Worm (Caenorhabditis elegans): Measurements from ENCODE around the gene atln-2.

Gene atln-2

DNA sequence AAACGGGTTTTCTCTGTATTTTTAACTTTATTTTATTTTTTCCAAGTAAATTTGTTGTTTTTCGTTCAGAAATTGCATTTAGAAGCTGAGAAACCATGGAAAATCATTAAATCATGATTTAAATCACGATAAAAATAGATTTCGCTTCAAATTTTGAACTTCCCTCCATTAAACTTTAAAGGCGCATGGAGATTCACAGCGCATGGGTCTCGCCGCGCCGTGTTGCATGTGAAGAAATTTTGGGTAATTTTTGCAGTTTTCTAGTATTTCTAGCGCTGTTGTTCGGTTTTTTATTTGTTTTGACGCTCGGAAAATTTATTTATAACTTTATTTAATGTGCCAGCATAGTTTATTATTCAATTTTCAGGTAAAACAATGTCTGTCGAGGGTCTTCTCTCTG, 55.6 kb downstream of the atln-2 start, which contains the start of gene eef-1B.2:
eef-1B.2 (plus strand) TSS at position 358 of the 400 bp plus-strand sequence.
- peak; percentile 51 for TF ChIP-seq attf-5 (GFP tag; optimal IDR thresholded peaks at IDR 0.05)
- TF ChIP-seq F23B12.7 (tag; optimal IDR thresholded peaks at IDR 0.05; ENCODE audit: insufficient read depth), result peak; percentile 62
- TF ChIP-seq pbrm-1 (GFP tag; IDR thresholded peaks at IDR 0.05), result 0 out of 2 replicates have a peak, but pooled peaks have one; percentile 24
- TF ChIP-seq D2030.7 (GFP tag; IDR thresholded peaks at IDR 0.05), result 0 out of 2 replicates have a peak, but pooled peaks have one; percentile 36
- no peak for TF ChIP-seq nhr-27 (tag; optimal IDR thresholded peaks at IDR 0.05)
- 0 out of 2 replicates have a peak, but pooled peaks have one; percentile 18 for TF ChIP-seq attf-3 (GFP tag; conservative IDR thresholded peaks at IDR 0.05)
- no peak for TF ChIP-seq gei-17 (GFP tag; optimal IDR thresholded peaks at IDR 0.05)
- no peak for TF ChIP-seq athp-1 (tag; optimal IDR thresholded peaks at IDR 0.05)
- peak; percentile 37 for TF ChIP-seq tbp1 (GFP tag; optimal IDR thresholded peaks at IDR 0.05)
- TF ChIP-seq nhr-80 (tag; optimal IDR thresholded peaks at IDR 0.05), result peak; percentile 9
- TF ChIP-seq F52B5.7 (tag; optimal IDR thresholded peaks at IDR 0.05), result no peak
- peak; percentile 9 for TF ChIP-seq lsl-1 (GFP tag; optimal IDR thresholded peaks at IDR 0.05)
- no peak for TF ChIP-seq F49E8.2 (tag; optimal IDR thresholded peaks at IDR 0.05; ENCODE audit: insufficient read depth)
- TF ChIP-seq B0336.3 (GFP tag; IDR thresholded peaks at IDR 0.05), result 0 out of 2 replicates have a peak, but pooled peaks have one; percentile 35
- no peak for TF ChIP-seq hsf-1 (GFP tag; IDR thresholded peaks at IDR 0.05)
- 0 out of 2 replicates have a peak, but pooled peaks have one; percentile 16 for TF ChIP-seq hmg-1.2 (GFP tag; IDR thresholded peaks at IDR 0.05)
- TF ChIP-seq madf-6 (GFP tag; IDR thresholded peaks at IDR 0.05), result peak; percentile 56; the same call in 1 of the 2 replicates
- TF ChIP-seq lin-40 (tag; optimal IDR thresholded peaks at IDR 0.05), result peak; percentile 12
- TF ChIP-seq nfyb-1 (GFP tag; IDR thresholded peaks at IDR 0.05), result no peak
- peak; percentile 12 for TF ChIP-seq snpc-1.1 (tag; optimal IDR thresholded peaks at IDR 0.05; ENCODE audit: insufficient read depth)
- TF ChIP-seq let-607 (tag; optimal IDR thresholded peaks at IDR 0.05), result peak; percentile 9 to 77
- TF ChIP-seq ekl-4 (GFP tag; IDR thresholded peaks at IDR 0.05), result no peak
- no peak for TF ChIP-seq chd-7 (tag; optimal IDR thresholded peaks at IDR 0.05)
- TF ChIP-seq nhr-179 (tag; optimal IDR thresholded peaks at IDR 0.05), result no peak
- no peak for TF ChIP-seq egrh-3 (GFP tag; IDR thresholded peaks at IDR 0.05)
- TF ChIP-seq tlf-1 (GFP tag; optimal IDR thresholded peaks at IDR 0.05), result no peak
- peak; percentile 86 for TF ChIP-seq ztf-18 (tag; optimal IDR thresholded peaks at IDR 0.05)
- TF ChIP-seq snpc-4 (GFP tag; optimal IDR thresholded peaks at IDR 0.05), result peak; percentile 68
- TF ChIP-seq snpc-4 (tag; optimal IDR thresholded peaks at IDR 0.05), result peak in 3 of 4 experiments; percentile 80 to 88 (median 87)
- no peak for TF ChIP-seq ztf-26 (tag; optimal IDR thresholded peaks at IDR 0.05)
- peak; percentile 82 for TF ChIP-seq F33H1.4 (GFP tag; IDR thresholded peaks at IDR 0.05)
- no peak for TF ChIP-seq T07F8.4 (tag; optimal IDR thresholded peaks at IDR 0.05)
- TF ChIP-seq efl-1 (GFP tag; optimal IDR thresholded peaks at IDR 0.05), result peak; percentile 80
- TF ChIP-seq hlh-26 (GFP tag; conservative IDR thresholded peaks at IDR 0.05), result no peak
- TF ChIP-seq F57C9.4 (tag; optimal IDR thresholded peaks at IDR 0.05), result no peak
- TF ChIP-seq ceh-27 (GFP tag; optimal IDR thresholded peaks at IDR 0.05), result peak; percentile 5
- TF ChIP-seq cebp-1 (GFP tag; IDR thresholded peaks at IDR 0.05), result no peak
- TF ChIP-seq cebp-1 (tag; optimal IDR thresholded peaks at IDR 0.05), result peak; percentile 50
- TF ChIP-seq lin-54 (GFP tag; optimal IDR thresholded peaks at IDR 0.05), result peak; percentile 91
- TF ChIP-seq dpl-1 (GFP tag; optimal IDR thresholded peaks at IDR 0.05), result peak; percentile 74
- TF ChIP-seq hmg-20 (GFP tag; IDR thresholded peaks at IDR 0.05), result no peak
- TF ChIP-seq mcd-1 (GFP tag; IDR thresholded peaks at IDR 0.05), result peak; percentile 43; the same call in 1 of the 2 replicates
- no peak for TF ChIP-seq Y79H2A.3 (GFP tag; conservative IDR thresholded peaks at IDR 0.05)
- no peak for TF ChIP-seq rpc-1 (optimal IDR thresholded peaks at IDR 0.05)
- TF ChIP-seq rpc-1 (tag; optimal IDR thresholded peaks at IDR 0.05), result no peak
- TF ChIP-seq attf-6 (GFP tag; IDR thresholded peaks at IDR 0.05), result peak; percentile 64; the same call in 1 of the 2 replicates
- TF ChIP-seq K12H6.12 (tag; optimal IDR thresholded peaks at IDR 0.05), result no peak
- peak in 1 of 3 experiments; percentile 86 for TF ChIP-seq lin-35 (GFP tag; optimal IDR thresholded peaks at IDR 0.05)

Data from whole organism, young adult.